Fruit fly (Drosophila melanogaster) whole organism, larva: ENCODE results near the gene asf1.

Experiments
- noc ChIP-seq: fragments of 200-800 bp; sonication (Bioruptor generic); optimal IDR thresholded peaks from 3 replicates; lab custom pipeline; 2019; ENCODE audit warnings: missing biosample characterization, mild to moderate bottlenecking, missing genetic modification characterization, moderate library complexity

The asf1 gene

dm6 chr3L:19665059-19665626, 46.4 kb downstream of the asf1 start:
- no peak for TF ChIP-seq noc (tag; lab: Kevin White, UChicago)
